Fruit fly (Drosophila melanogaster): Measurements from ENCODE around the gene Hsc70-1.

Hsc70-1 gene

dm6 chr3L:14004963-14005458 is 31.1 kb downstream of the Hsc70-1 start (continued):
- TF ChIP-seq luna (GFP tag; optimal IDR thresholded peaks at IDR 0.05) (peak; percentile 50), CG12744 (GFP tag; optimal IDR thresholded peaks at IDR 0.05) (peak; percentile 83), Sry-β (GFP tag; optimal IDR thresholded peaks at IDR 0.05) (peak; percentile 21), Hr51 (GFP tag; optimal IDR thresholded peaks at IDR 0.05) (peak; percentile 93 to 96), ATbp (GFP tag; optimal IDR thresholded peaks at IDR 0.05) (peak; percentile 95), CG32767 (GFP tag; IDR thresholded peaks at IDR 0.05) (peak; percentile 93), Sox102F (GFP tag; optimal IDR thresholded peaks at IDR 0.05) (peak; percentile 98), CG31441 (GFP tag; IDR thresholded peaks at IDR 0.05) (peak; percentile 93), CG8924 (tag; optimal IDR thresholded peaks at IDR 0.05) (peak; percentile 94), Dip2 (GFP tag; IDR thresholded peaks at IDR 0.05) (no peak; the same call in 1 of the 2 replicates), CG7271 (tag; optimal IDR thresholded peaks at IDR 0.05) (peak; percentile 21), Doc3 (GFP tag; IDR thresholded peaks at IDR 0.05; ENCODE audit: partially characterized antibody) (no peak), fu2 (GFP tag; optimal IDR thresholded peaks at IDR 0.05) (peak; percentile 93), CG6791 (GFP tag; IDR thresholded peaks at IDR 0.05; ENCODE audit: partially characterized antibody) (no peak), CG12299 (tag; optimal IDR thresholded peaks at IDR 0.05) (peak; percentile 89), Pdp1 (GFP tag; optimal IDR thresholded peaks at IDR 0.05) (peak; percentile 95 to 96), CG8765 (GFP tag; IDR thresholded peaks at IDR 0.05) (peak; percentile 80), ttk (GFP tag; IDR thresholded peaks at IDR 0.05) (peak; percentile 92), Elba2 (GFP tag; optimal IDR thresholded peaks at IDR 0.05) (no peak), tna (GFP tag; IDR thresholded peaks at IDR 0.05; ENCODE audit: partially characterized antibody) (no peak), CG33557 (GFP tag; optimal IDR thresholded peaks at IDR 0.05) (peak; percentile 53), NK7.1 (GFP tag; optimal IDR thresholded peaks at IDR 0.05) (peak; percentile 90), CG14860 (GFP tag; IDR thresholded peaks at IDR 0.05; ENCODE audit: partially characterized antibody) (no peak), gsb-n (tag; optimal IDR thresholded peaks at IDR 0.05) (no peak), CG2120 (GFP tag; optimal IDR thresholded peaks at IDR 0.05) (peak; percentile 97), CG34224 (GFP tag; IDR thresholded peaks at IDR 0.05; ENCODE audit: partially characterized antibody) (no peak), E2f1 (GFP tag; IDR thresholded peaks at IDR 0.05) (peak; percentile 89), sim (GFP tag; IDR thresholded peaks at IDR 0.05) (peak; percentile 61; the same call in 1 of the 2 replicates), sima (GFP tag; optimal IDR thresholded peaks at IDR 0.05) (peak; percentile 69), CG34376 (GFP tag; optimal IDR thresholded peaks at IDR 0.05) (peak; percentile 92), phol (tag; optimal IDR thresholded peaks at IDR 0.05) (peak; percentile 95), cas (GFP tag; IDR thresholded peaks at IDR 0.05) (peak; percentile 83), ems (GFP tag; optimal IDR thresholded peaks at IDR 0.05) (peak; percentile 97), inv (GFP tag; IDR thresholded peaks at IDR 0.05; ENCODE audit: partially characterized antibody) (peak; percentile 39; the same call in 1 of the 2 replicates), CG31224 (GFP tag; IDR thresholded peaks at IDR 0.05) (peak; percentile 76), Ravus (GFP tag; IDR thresholded peaks at IDR 0.05) (peak; percentile 83), Kr (GFP tag; optimal IDR thresholded peaks at IDR 0.05) (no peak), CG14710 (tag; optimal IDR thresholded peaks at IDR 0.05) (peak; percentile 85), C15 (GFP tag; IDR thresholded peaks at IDR 0.05) (peak; percentile 83; the same call in 2 of the 3 replicates), en (GFP tag; optimal IDR thresholded peaks at IDR 0.05) (peak; percentile 92), pros (GFP tag; optimal IDR thresholded peaks at IDR 0.05) (peak; percentile 50), CG10959 (GFP tag; IDR thresholded peaks at IDR 0.05) (peak; percentile 85), rib (GFP tag; IDR thresholded peaks at IDR 0.05) (peak; percentile 77), CG8359 (GFP tag; optimal IDR thresholded peaks at IDR 0.05; ENCODE audit: borderline replicate concordance) (peak; percentile 82), CG16815 (GFP tag; optimal IDR thresholded peaks at IDR 0.05) (peak; percentile 85), hth (optimal IDR thresholded peaks at IDR 0.05) (no peak), mld (GFP tag; IDR thresholded peaks at IDR 0.05; ENCODE audit: partially characterized antibody) (no peak)

Data from whole organism, embryonic.